Worm (Caenorhabditis elegans): ENCODE measurements around the gene F58B4.2.

DNA sequence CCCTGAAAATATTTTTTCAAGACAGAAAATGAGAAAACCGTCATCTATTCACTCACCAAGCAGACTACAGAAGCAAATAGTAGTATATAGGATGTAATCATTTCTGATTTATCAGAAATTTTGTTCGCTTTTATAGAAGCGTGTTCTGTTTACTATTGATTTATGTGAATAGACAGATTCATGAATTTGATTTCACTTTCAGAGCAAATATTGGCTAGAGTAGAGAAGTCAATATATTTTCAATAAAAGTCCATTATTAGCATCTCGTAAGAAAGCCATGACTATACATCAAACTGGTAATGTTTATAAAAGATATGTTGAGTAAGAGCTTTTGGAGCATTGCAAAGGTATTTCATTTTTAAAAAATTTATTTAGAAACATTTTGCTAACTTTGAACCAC, 12.9 kb upstream of the F58B4.2 start, which contains the start of gene scvp-1:
- TF ChIP-seq ZK185.1 (tag; optimal IDR thresholded peaks at IDR 0.05; ENCODE audit: poor library complexity, severe bottlenecking) (no peak), egl-18 (GFP tag; IDR thresholded peaks at IDR 0.05) (no peak), mcd-1 (GFP tag; IDR thresholded peaks at IDR 0.05) (no peak), ztf-3 (GFP tag; optimal IDR thresholded peaks at IDR 0.05) (no peak), K11D2.4 (GFP tag; IDR thresholded peaks at IDR 0.05) (no peak), D2030.7 (GFP tag; IDR thresholded peaks at IDR 0.05) (no peak)
